Worm (Caenorhabditis elegans): ENCODE results near the gene C23H3.5.

- no peak for TF ChIP-seq pha-4 (tag; optimal IDR thresholded peaks at IDR 0.05)
- no peak for TF ChIP-seq nhr-237 (tag; optimal IDR thresholded peaks at IDR 0.05)
- TF ChIP-seq ceh-43 (GFP tag; optimal IDR thresholded peaks at IDR 0.05): no peak
- TF ChIP-seq nhr-28 (tag; optimal IDR thresholded peaks at IDR 0.05): no peak
- TF ChIP-seq nhr-2 (tag; optimal IDR thresholded peaks at IDR 0.05): no peak
- TF ChIP-seq snpc-4 (tag; optimal IDR thresholded peaks at IDR 0.05): no peak
- no peak for TF ChIP-seq tbx-8 (GFP tag; optimal IDR thresholded peaks at IDR 0.05)
- TF ChIP-seq hlh-1 (tag; optimal IDR thresholded peaks at IDR 0.05): no peak
- TF ChIP-seq unc-62 (GFP tag; optimal IDR thresholded peaks at IDR 0.05): no peak
- no peak for TF ChIP-seq ztf-11 (tag; optimal IDR thresholded peaks at IDR 0.05)
- no peak for TF ChIP-seq nhr-12 (tag; optimal IDR thresholded peaks at IDR 0.05)
- TF ChIP-seq mep-1 (tag; optimal IDR thresholded peaks at IDR 0.05): no peak
- no peak for TF ChIP-seq elt-3 (tag; optimal IDR thresholded peaks at IDR 0.05)
- no peak for TF ChIP-seq nhr-76 (tag; optimal IDR thresholded peaks at IDR 0.05)
Observed at ce11 chrII:61013-61412, 13.6 kb downstream of the C23H3.5 start, which contains the start of gene C23H3.2.

Measured in whole organism, mixed stage, embryonic.